Worm (Caenorhabditis elegans) whole organism, young adult: ENCODE results near the gene enri-2.

Experiments
- Y56A3A.18 ChIP-seq: fragments of 200-800 bp; sonication (Bioruptor generic); IDR thresholded peaks from 2 replicates; pipeline ENCODE4 v1.3.6; 2022; ENCODE audit warnings: missing genetic modification reagents, missing genetic modification characterization, missing compliant biosample characterization
- Y79H2A.3 ChIP-seq: fragments of 200-800 bp; sonication (Bioruptor generic); conservative IDR thresholded peaks from 2 replicates; pipeline ENCODE4 v1.3.6; 2022; ENCODE audit warnings: missing genetic modification reagents, missing genetic modification characterization, missing compliant biosample characterization
- akir-1 ChIP-seq: fragments of 200-800 bp; sonication (Bioruptor generic); optimal IDR thresholded peaks from 2 replicates; lab custom pipeline; 2018; ENCODE audit warnings: mild to moderate bottlenecking, missing genetic modification characterization, moderate library complexity, missing compliant biosample characterization
- ekl-4 ChIP-seq: fragments of 200-800 bp; sonication (Bioruptor generic); IDR thresholded peaks from 2 replicates; pipeline ENCODE4 v1.3.6; 2022; ENCODE audit warnings: missing genetic modification reagents, missing genetic modification characterization, missing compliant biosample characterization
- hmg-1.2 ChIP-seq: fragments of 200-800 bp; sonication (Bioruptor generic); IDR thresholded peaks from 2 replicates; pipeline ENCODE4 v1.3.6; 2022; ENCODE audit warnings: missing genetic modification reagents, missing genetic modification characterization, missing compliant biosample characterization
- mel-28 ChIP-seq: sonication (generic microtip); optimal IDR thresholded peaks from 2 replicates; lab custom pipeline; 2016; ENCODE audit warnings: borderline replicate concordance, mild to moderate bottlenecking, missing genetic modification characterization, missing compliant biosample characterization
- nfyb-1 ChIP-seq: fragments of 200-800 bp; sonication (Bioruptor generic); IDR thresholded peaks from 2 replicates; pipeline ENCODE4 v1.3.6; 2022; ENCODE audit warnings: missing genetic modification reagents, missing genetic modification characterization, missing compliant biosample characterization
- rec-8 ChIP-seq, 2 experiments: sonication (generic microtip); optimal IDR thresholded peaks; 2 replicates each; lab custom pipeline; 2016; ENCODE audit warnings: mild to moderate bottlenecking in 2 of 2, missing genetic modification characterization in 2 of 2, missing genetic modification reagents in 2 of 2, missing genotype in 2 of 2, missing biosample characterization in 1 of 2, missing compliant biosample characterization in 1 of 2, moderate library complexity in 1 of 2
- ztf-22 ChIP-seq: fragments of 200-800 bp; sonication (Bioruptor generic); optimal IDR thresholded peaks from 2 replicates; lab custom pipeline; 2018; ENCODE audit warnings: mild to moderate bottlenecking, missing genetic modification characterization, moderate library complexity, missing compliant biosample characterization

DNA sequence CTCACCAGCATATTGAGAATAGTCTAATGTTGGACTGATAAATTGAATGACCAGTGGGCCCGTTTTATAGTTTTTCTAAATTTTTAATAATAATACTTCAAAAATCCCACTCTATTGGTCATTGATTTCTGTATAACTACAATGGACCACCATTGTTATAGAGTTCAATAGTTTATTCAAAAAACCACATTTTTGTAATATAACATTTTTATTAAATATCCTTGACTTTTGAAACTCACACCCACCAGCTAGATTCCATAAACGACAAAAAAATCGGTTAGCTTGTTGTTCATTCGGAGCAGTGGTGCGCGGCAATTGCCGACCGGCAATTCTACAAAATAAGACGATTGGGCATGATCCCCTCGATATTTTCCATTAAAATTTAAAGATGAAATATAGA, 18.1 kb upstream of the enri-2 start, which contains the start of gene nspc-18:
- no peak for TF ChIP-seq ztf-22 (GFP tag; lab: Kevin White, UChicago)
- no peak for TF ChIP-seq Y79H2A.3 (GFP tag; lab: Robert Waterston, UW)
- TF ChIP-seq hmg-1.2 (GFP tag; lab: Robert Waterston, UW) = no peak
- no peak for TF ChIP-seq akir-1
- no peak for TF ChIP-seq ekl-4 (GFP tag; lab: Robert Waterston, UW)
- no peak for TF ChIP-seq mel-28 (tag; lab: Kevin White, UChicago)
- TF ChIP-seq rec-8 (tag; optimal IDR thresholded peaks at IDR 0.05; lab: Kevin White, UChicago) = no peak
- TF ChIP-seq Y56A3A.18 (GFP tag; lab: Robert Waterston, UW) = no peak
- no peak for TF ChIP-seq nfyb-1
